Worm (Caenorhabditis elegans) whole organism, L1 larva: ENCODE measurements around the gene srlf-17.

ENCODE experiments used
- C04F5.9 ChIP-seq: sonication (generic microtip); optimal IDR thresholded peaks from 2 replicates; lab custom pipeline; 2016; ENCODE audit warnings: missing genetic modification characterization, missing compliant biosample characterization
- Y116A8C.19 ChIP-seq: sonication (generic microtip); optimal IDR thresholded peaks from 2 replicates; lab custom pipeline; 2016; ENCODE audit warnings: missing compliant biosample characterization, missing genetic modification characterization, borderline replicate concordance
- aha-1 ChIP-seq: fragments of 150-350 bp; optimal IDR thresholded peaks from 2 replicates; lab custom pipeline; 2014; ENCODE audit warnings: missing biosample characterization, missing genetic modification characterization
- alr-1 ChIP-seq: fragments of 200-800 bp; sonication (Bioruptor generic); optimal IDR thresholded peaks from 2 replicates; lab custom pipeline; 2018; ENCODE audit warnings: borderline replicate concordance, mild to moderate bottlenecking, missing genetic modification characterization, missing compliant biosample characterization
- aly-2 ChIP-seq: fragments of 150-350 bp; optimal IDR thresholded peaks from 2 replicates; lab custom pipeline; 2014; ENCODE audit warnings: missing biosample characterization, missing genetic modification characterization
- blmp-1 ChIP-seq: fragments of 150-350 bp; optimal IDR thresholded peaks from 2 replicates; lab custom pipeline; 2014; ENCODE audit warnings: missing biosample characterization, missing genetic modification characterization
- ceh-63 ChIP-seq: fragments of 200-800 bp; sonication (Bioruptor generic); optimal IDR thresholded peaks from 2 replicates; lab custom pipeline; 2018; ENCODE audit warnings: mild to moderate bottlenecking, missing genetic modification characterization, missing compliant biosample characterization
- ceh-82 ChIP-seq, 3 experiments: fragments of 150-350 bp in 1 of 3; sonication (generic microtip) in 2 of 3; optimal IDR thresholded peaks; 2 replicates each; lab custom pipeline; 2014 to 2017; ENCODE audit warnings: missing biosample characterization in 3 of 3, missing genetic modification characterization in 3 of 3
- ceh-90 ChIP-seq: sonication (generic microtip); optimal IDR thresholded peaks from 2 replicates; lab custom pipeline; 2016; ENCODE audit warnings: missing genetic modification characterization, missing compliant biosample characterization
- dsc-1 ChIP-seq: sonication (generic microtip); optimal IDR thresholded peaks from 2 replicates; lab custom pipeline; 2016; ENCODE audit warnings: mild to moderate bottlenecking, missing genetic modification characterization, missing compliant biosample characterization
- efl-1 ChIP-seq, 4 experiments: fragments of 150-350 bp; optimal IDR thresholded peaks in 3 of 4; peaks in 1 of 4; 1 replicate in 1 of 4; 2 replicates in 3 of 4; lab custom pipeline; 2014; ENCODE audit warnings: missing biosample characterization in 2 of 4, missing genetic modification characterization in 2 of 4, missing genetic modification reagents in 2 of 4
- egl-13 ChIP-seq: sonication (generic microtip); optimal IDR thresholded peaks from 2 replicates; lab custom pipeline; 2016; ENCODE audit warnings: missing genotype, missing genetic modification reagents, missing genetic modification characterization, missing compliant biosample characterization
- elt-2 ChIP-seq: sonication (generic microtip); optimal IDR thresholded peaks from 2 replicates; lab custom pipeline; 2016; ENCODE audit warnings: missing genetic modification characterization, mild to moderate bottlenecking, inconsistent platforms, missing compliant biosample characterization, missing genetic modification reagents
- fkh-10 ChIP-seq: sonication (generic microtip); optimal IDR thresholded peaks from 2 replicates; lab custom pipeline; 2017; ENCODE audit warnings: missing biosample characterization, missing genetic modification reagents, missing genetic modification characterization
- fkh-8 ChIP-seq: sonication (generic microtip); optimal IDR thresholded peaks from 2 replicates; lab custom pipeline; 2016; ENCODE audit warnings: mild to moderate bottlenecking, missing genetic modification characterization, missing compliant biosample characterization
- grh-1 ChIP-seq: fragments of 200-800 bp; sonication (Bioruptor generic); IDR thresholded peaks from 2 replicates; pipeline ENCODE4 v1.3.6; 2022; ENCODE audit warnings: missing genetic modification reagents, missing genetic modification characterization, missing compliant biosample characterization
- hlh-17 ChIP-seq: fragments of 200-800 bp; sonication (Bioruptor generic); optimal IDR thresholded peaks from 2 replicates; lab custom pipeline; 2018; ENCODE audit warnings: missing genetic modification characterization, mild to moderate bottlenecking, missing compliant biosample characterization, moderate library complexity, borderline replicate concordance
- hpl-2 ChIP-seq: fragments of 150-350 bp; optimal IDR thresholded peaks from 2 replicates; lab custom pipeline; 2014; ENCODE audit warnings: missing biosample characterization, missing genetic modification reagents, missing genetic modification characterization
- irx-1 ChIP-seq: sonication (generic microtip); optimal IDR thresholded peaks from 2 replicates; lab custom pipeline; 2016; ENCODE audit warnings: missing genetic modification characterization, missing compliant biosample characterization
- jun-1 ChIP-seq: fragments of 150-350 bp; optimal IDR thresholded peaks from 2 replicates; lab custom pipeline; 2014; ENCODE audit warnings: missing biosample characterization, missing genetic modification reagents, missing genetic modification characterization
- lin-13 ChIP-seq: fragments of 150-350 bp; optimal IDR thresholded peaks from 2 replicates; lab custom pipeline; 2014; ENCODE audit warnings: missing biosample characterization, missing genetic modification reagents, missing genetic modification characterization
- lin-14 ChIP-seq: fragments of 200-800 bp; sonication (Bioruptor generic); optimal IDR thresholded peaks from 2 replicates; lab custom pipeline; 2018; ENCODE audit warnings: mild to moderate bottlenecking, missing genetic modification characterization, moderate library complexity, missing compliant biosample characterization
- lin-15B ChIP-seq: fragments of 150-350 bp; sonication (generic microtip); optimal IDR thresholded peaks from 3 replicates; lab custom pipeline; 2014; ENCODE audit warnings: missing biosample characterization, missing genetic modification characterization
- lin-35 ChIP-seq, 2 experiments: fragments of 150-350 bp; optimal IDR thresholded peaks; 2 replicates each; lab custom pipeline; 2014; ENCODE audit warnings: missing biosample characterization in 2 of 2, missing genetic modification characterization in 2 of 2, missing genetic modification reagents in 2 of 2
- lir-3 ChIP-seq: sonication (generic microtip); optimal IDR thresholded peaks from 2 replicates; lab custom pipeline; 2016; ENCODE audit warnings: mild to moderate bottlenecking, missing genetic modification characterization, moderate library complexity, missing compliant biosample characterization; ENCODE audit not compliant: poor library complexity
- mdl-1 ChIP-seq, 2 experiments: fragments of 150-350 bp; optimal IDR thresholded peaks; 2 replicates each; lab custom pipeline; 2014 to 2017; ENCODE audit warnings: missing biosample characterization in 2 of 2, missing genetic modification characterization in 2 of 2, inconsistent platforms in 1 of 2
- mef-2 ChIP-seq: fragments of 150-350 bp; optimal IDR thresholded peaks from 2 replicates; lab custom pipeline; 2014; ENCODE audit warnings: missing biosample characterization, missing genetic modification characterization
- nhr-11 ChIP-seq: fragments of 150-350 bp; optimal IDR thresholded peaks from 2 replicates; lab custom pipeline; 2014; ENCODE audit warnings: missing biosample characterization, missing genetic modification characterization
- nhr-12 ChIP-seq: sonication (generic microtip); optimal IDR thresholded peaks from 2 replicates; lab custom pipeline; 2017; ENCODE audit warnings: missing biosample characterization, missing genetic modification characterization
- nhr-19 ChIP-seq: fragments of 200-800 bp; sonication (Bioruptor generic); conservative IDR thresholded peaks from 2 replicates; pipeline ENCODE4 v1.3.6; 2022; ENCODE audit warnings: missing genetic modification characterization, missing compliant biosample characterization
- nhr-28 ChIP-seq: fragments of 150-350 bp; optimal IDR thresholded peaks from 2 replicates; lab custom pipeline; 2014; ENCODE audit warnings: missing biosample characterization, missing genetic modification characterization
- nhr-47 ChIP-seq: sonication (generic microtip); optimal IDR thresholded peaks from 2 replicates; lab custom pipeline; 2016; ENCODE audit warnings: mild to moderate bottlenecking, missing genetic modification characterization, moderate library complexity, missing compliant biosample characterization
- nhr-71 ChIP-seq: sonication (generic microtip); optimal IDR thresholded peaks from 2 replicates; lab custom pipeline; 2016; ENCODE audit warnings: mild to moderate bottlenecking, missing genetic modification characterization, moderate library complexity, missing compliant biosample characterization
- nhr-76 ChIP-seq: sonication (generic microtip); optimal IDR thresholded peaks from 2 replicates; lab custom pipeline; 2017; ENCODE audit warnings: missing biosample characterization, missing genetic modification characterization
- nhr-85 ChIP-seq: sonication (generic microtip); peaks from one replicate; lab custom pipeline; 2016; ENCODE audit warnings: missing genetic modification characterization, inconsistent platforms, missing compliant biosample characterization
- nhr-90 ChIP-seq: sonication (generic microtip); optimal IDR thresholded peaks from 2 replicates; lab custom pipeline; 2016; ENCODE audit warnings: mild to moderate bottlenecking, missing genetic modification characterization, missing compliant biosample characterization; ENCODE audit not compliant: poor library complexity
- pag-3 ChIP-seq: sonication (generic microtip); optimal IDR thresholded peaks from 2 replicates; lab custom pipeline; 2017; ENCODE audit warnings: missing genetic modification characterization, mild to moderate bottlenecking, missing compliant biosample characterization, antibody characterized with exemption, borderline replicate concordance; ENCODE audit not compliant: insufficient read depth
- pqm-1 ChIP-seq: sonication (generic microtip); optimal IDR thresholded peaks from 3 replicates; lab custom pipeline; 2017; ENCODE audit warnings: missing biosample characterization, missing genetic modification characterization
- skn-1 ChIP-seq: fragments of 150-350 bp; optimal IDR thresholded peaks from 2 replicates; lab custom pipeline; 2014; ENCODE audit warnings: missing biosample characterization, missing genetic modification characterization
- sox-4 ChIP-seq: sonication (generic microtip); optimal IDR thresholded peaks from 2 replicates; lab custom pipeline; 2016; ENCODE audit warnings: missing genetic modification characterization, missing compliant biosample characterization
- swsn-7 ChIP-seq: sonication (generic microtip); optimal IDR thresholded peaks from 2 replicates; lab custom pipeline; 2016; ENCODE audit warnings: missing genetic modification characterization, missing compliant biosample characterization
- unc-130 ChIP-seq: fragments of 150-350 bp; optimal IDR thresholded peaks from 2 replicates; lab custom pipeline; 2017; ENCODE audit warnings: missing biosample characterization, missing genetic modification characterization, inconsistent platforms
- unc-30 ChIP-seq: sonication (generic microtip); optimal IDR thresholded peaks from 2 replicates; lab custom pipeline; 2017; ENCODE audit warnings: missing biosample characterization, missing genetic modification characterization
- unc-62 ChIP-seq: fragments of 150-350 bp; optimal IDR thresholded peaks from 2 replicates; lab custom pipeline; 2014; ENCODE audit warnings: missing biosample characterization, missing genetic modification reagents, missing genetic modification characterization
- unc-98 ChIP-seq: fragments of 200-800 bp; sonication (Bioruptor generic); IDR thresholded peaks from 2 replicates; pipeline ENCODE4 v1.3.6; 2022; ENCODE audit warnings: missing genetic modification characterization, missing compliant biosample characterization
- vab-15 ChIP-seq: sonication (generic microtip); optimal IDR thresholded peaks from 2 replicates; lab custom pipeline; 2017; ENCODE audit warnings: missing genotype, mild to moderate bottlenecking, missing genetic modification characterization, missing compliant biosample characterization
- xbp-1 ChIP-seq: sonication (generic microtip); optimal IDR thresholded peaks from 2 replicates; lab custom pipeline; 2016; ENCODE audit warnings: missing genetic modification characterization, missing compliant biosample characterization
- zip-4 ChIP-seq: fragments of 200-800 bp; sonication (Bioruptor generic); optimal IDR thresholded peaks from 2 replicates; lab custom pipeline; 2018; ENCODE audit warnings: mild to moderate bottlenecking, missing genetic modification characterization, moderate library complexity, missing compliant biosample characterization
- ztf-11 ChIP-seq, 2 experiments: sonication (generic microtip); optimal IDR thresholded peaks; 2 replicates each; lab custom pipeline; 2016 to 2017; ENCODE audit warnings: missing genetic modification characterization in 2 of 2, missing biosample characterization in 1 of 2, missing compliant biosample characterization in 1 of 2
- ztf-4 ChIP-seq: fragments of 150-350 bp; optimal IDR thresholded peaks from 2 replicates; lab custom pipeline; 2014; ENCODE audit warnings: missing biosample characterization, missing genetic modification characterization

The srlf-17 gene

DNA sequence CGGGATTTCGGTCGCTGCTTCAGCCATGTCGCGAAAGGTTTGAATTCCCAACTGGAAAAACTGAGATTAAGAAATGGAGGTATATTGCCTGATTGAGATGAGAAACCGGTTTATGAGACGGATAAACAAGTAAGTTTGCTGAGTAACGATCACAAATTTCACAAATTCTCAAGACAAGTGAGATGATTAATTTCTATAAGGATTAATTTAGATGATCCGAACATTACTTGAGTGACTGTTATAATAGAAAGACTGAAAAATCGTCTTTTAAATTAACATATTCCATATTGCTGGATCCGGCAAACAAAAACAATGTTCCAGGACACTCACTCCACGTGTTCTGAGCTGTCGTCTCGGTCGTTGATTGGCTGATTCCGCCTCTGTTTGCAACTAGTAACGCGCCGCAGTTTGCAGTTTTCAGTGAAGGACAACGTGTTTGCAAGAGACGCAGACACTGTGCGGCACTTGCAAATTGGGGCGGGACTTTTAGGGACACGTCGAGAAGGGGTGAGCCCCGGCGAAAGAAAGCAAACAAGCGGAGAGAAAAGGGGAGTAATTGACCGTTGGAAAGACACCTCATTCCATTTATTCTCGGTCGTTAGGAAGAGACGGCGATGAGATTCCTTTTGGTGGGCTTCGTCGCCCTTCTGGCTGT lies 16.5 kb upstream of the srlf-17 start, which contains the start of the genes imp-2 and enpl-1:
Gene imp-2 (minus strand): TSS at position 51 of the 655 bp plus-strand sequence.
Gene enpl-1 (plus strand): TSS at position 462 of the 655 bp plus-strand sequence.
- no peak for TF ChIP-seq unc-62 (GFP tag; lab: Kevin White, UChicago)
- TF ChIP-seq nhr-47 (tag; lab: Kevin White, UChicago), result peak; percentile 94
- TF ChIP-seq skn-1 (tag; lab: Kevin White, UChicago), result peak; percentile 77
- TF ChIP-seq nhr-85, result peak; percentile 95
- peak; percentile 75 for TF ChIP-seq ztf-4 (tag; lab: Kevin White, UChicago)
- peak; percentile 79 for TF ChIP-seq lin-15B
- TF ChIP-seq aha-1, result no peak
- peak; percentile 37 for TF ChIP-seq blmp-1 (tag; lab: Kevin White, UChicago)
- TF ChIP-seq zip-4 (GFP tag; lab: Kevin White, UChicago), result peak; percentile 60
- TF ChIP-seq nhr-28 (tag; lab: Kevin White, UChicago), result no peak
- peak; percentile 85 to 98 for TF ChIP-seq mdl-1 (tag; optimal IDR thresholded peaks at IDR 0.05; lab: Kevin White, UChicago)
- TF ChIP-seq Y116A8C.19, result no peak
- no peak for TF ChIP-seq pag-3 (tag; lab: Kevin White, UChicago)
- no peak for TF ChIP-seq alr-1 (tag; lab: Kevin White, UChicago)
- TF ChIP-seq ztf-11 (tag; optimal IDR thresholded peaks at IDR 0.05; lab: Kevin White, UChicago), result peak in 1 of 2 experiments; percentile 78
- peak; percentile 83 to 88 for TF ChIP-seq lin-35 (GFP tag; optimal IDR thresholded peaks at IDR 0.05; lab: Kevin White, UChicago)
- peak; percentile 94 for TF ChIP-seq swsn-7 (tag; lab: Kevin White, UChicago)
- peak; percentile 97 for TF ChIP-seq nhr-71 (tag; lab: Kevin White, UChicago)
- TF ChIP-seq ceh-90 (tag; lab: Kevin White, UChicago), result no peak
- peak; percentile 83 for TF ChIP-seq egl-13 (tag; lab: Kevin White, UChicago)
- peak; percentile 86 for TF ChIP-seq jun-1 (tag; lab: Kevin White, UChicago)
- TF ChIP-seq nhr-76 (tag; lab: Kevin White, UChicago), result peak; percentile 38
- no peak for TF ChIP-seq hlh-17
- TF ChIP-seq fkh-8 (tag; lab: Kevin White, UChicago), result peak; percentile 89
- peak; percentile 85 for TF ChIP-seq dsc-1 (tag; lab: Kevin White, UChicago)
- TF ChIP-seq ceh-63 (GFP tag; lab: Kevin White, UChicago), result no peak
- TF ChIP-seq unc-98 (GFP tag; lab: Robert Waterston, UW), result peak; percentile 49; the same call in 1 of the 2 replicates
- peak; percentile 41 for TF ChIP-seq sox-4 (tag; lab: Kevin White, UChicago)
- no peak for TF ChIP-seq nhr-12
- TF ChIP-seq nhr-90 (tag; lab: Kevin White, UChicago), result peak; percentile 88
- TF ChIP-seq ceh-82 (tag; optimal IDR thresholded peaks at IDR 0.05; lab: Kevin White, UChicago), result peak; percentile 77 to 91 (median 88)
- TF ChIP-seq xbp-1, result peak; percentile 100
- TF ChIP-seq pqm-1 (tag; lab: Kevin White, UChicago), result no peak
- TF ChIP-seq elt-2 (tag; lab: Kevin White, UChicago), result peak; percentile 72
- TF ChIP-seq lin-14 (GFP tag; lab: Kevin White, UChicago), result peak; percentile 99
- TF ChIP-seq lir-3 (tag; lab: Kevin White, UChicago), result peak; percentile 74
- peak; percentile 7 for TF ChIP-seq hpl-2 (GFP tag; lab: Kevin White, UChicago)
- TF ChIP-seq efl-1 (optimal IDR thresholded peaks at IDR 0.05; lab: Kevin White, UChicago), result peak; percentile 87 to 90
- peak; percentile 77 to 98 for TF ChIP-seq efl-1 (GFP tag; optimal IDR thresholded peaks at IDR 0.05 in 1 of 2; lab: Kevin White, UChicago)
- TF ChIP-seq aly-2, result peak; percentile 44
- peak; percentile 81 for TF ChIP-seq irx-1
- peak; percentile 59 for TF ChIP-seq unc-130
- TF ChIP-seq fkh-10 (GFP tag; lab: Kevin White, UChicago), result peak; percentile 75
- TF ChIP-seq vab-15, result peak; percentile 55
- TF ChIP-seq mef-2 (tag; lab: Kevin White, UChicago), result peak; percentile 70
- TF ChIP-seq grh-1 (GFP tag; lab: Robert Waterston, UW), result peak; percentile 91
- peak; percentile 93 for TF ChIP-seq nhr-19 (GFP tag; lab: Robert Waterston, UW)
- peak; percentile 59 for TF ChIP-seq C04F5.9 (tag; lab: Kevin White, UChicago)
- TF ChIP-seq nhr-11 (tag; lab: Kevin White, UChicago), result peak; percentile 79
- TF ChIP-seq lin-13 (GFP tag; lab: Kevin White, UChicago), result peak; percentile 92
- no peak for TF ChIP-seq unc-30 (tag; lab: Kevin White, UChicago)
